Fruit fly (Drosophila melanogaster) whole organism, embryonic: ENCODE results near the gene CG9782.

ENCODE experiments used
- CG11085 ChIP-seq: fragments of 200-800 bp; sonication (Bioruptor generic); IDR thresholded peaks from 2 replicates; pipeline ENCODE4 v1.3.6; 2022; ENCODE audit warnings: missing biosample characterization, missing genetic modification characterization
- E2f2 ChIP-seq: fragments of 200-800 bp; sonication (Bioruptor generic); IDR thresholded peaks from 2 replicates; pipeline ENCODE4 v1.3.6; 2022; ENCODE audit warnings: missing biosample characterization, missing genetic modification characterization

DNA sequence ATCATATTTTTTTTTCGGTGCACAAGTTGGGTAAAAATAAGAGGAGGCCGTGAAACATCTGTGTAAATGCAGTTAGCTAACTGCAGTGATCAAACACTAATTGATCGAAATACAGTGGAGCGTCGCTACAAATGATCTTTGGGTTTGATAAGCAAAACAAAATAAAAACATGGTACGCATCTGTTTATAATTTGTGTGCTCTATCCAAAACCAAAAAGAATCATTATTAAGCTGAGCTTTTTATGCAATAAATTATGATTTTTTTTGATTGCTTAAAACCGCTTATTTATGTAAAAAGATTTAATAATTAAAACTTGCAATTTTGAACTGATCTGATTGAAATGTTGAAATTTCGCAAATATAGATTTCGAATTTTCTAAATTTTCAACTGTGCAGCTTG is 48.9 kb upstream of the CG9782 start:
- TF ChIP-seq E2f2 (GFP tag; lab: Robert Waterston, UW) (no peak), CG11085 (no peak)
